Fruit fly (Drosophila melanogaster) whole organism, prepupa: ENCODE measurements around the gene CG5151.

ENCODE experiments used
- CG8319 ChIP-seq: fragments of 200-800 bp; sonication (Bioruptor generic); optimal IDR thresholded peaks from 3 replicates; lab custom pipeline; 2016; ENCODE audit warnings: missing biosample characterization, missing genetic modification characterization
- CG8632 ChIP-seq: fragments of 200-800 bp; sonication (Bioruptor generic); optimal IDR thresholded peaks from 3 replicates; lab custom pipeline; 2016; ENCODE audit warnings: missing biosample characterization, missing genetic modification characterization
- Eip75B ChIP-seq: fragments of 200-800 bp; sonication (Bioruptor generic); optimal IDR thresholded peaks from 3 replicates; lab custom pipeline; 2016; ENCODE audit warnings: missing biosample characterization, missing genetic modification characterization
- Smox ChIP-seq: fragments of 200-800 bp; sonication (Bioruptor generic); optimal IDR thresholded peaks from 3 replicates; lab custom pipeline; 2016; ENCODE audit warnings: missing biosample characterization, missing genetic modification characterization
- dac ChIP-seq: fragments of 200-800 bp; sonication (Bioruptor generic); optimal IDR thresholded peaks from 2 replicates; lab custom pipeline; 2017; ENCODE audit warnings: missing biosample characterization, mild to moderate bottlenecking, missing genetic modification characterization
- dsx ChIP-seq: fragments of 200-800 bp; optimal IDR thresholded peaks from 3 replicates; lab custom pipeline; 2019; ENCODE audit warnings: missing biosample characterization, mild to moderate bottlenecking, missing genetic modification characterization, moderate library complexity; ENCODE audit not compliant: poor library complexity, severe bottlenecking
- eg ChIP-seq: fragments of 200-800 bp; sonication (Bioruptor generic); IDR thresholded peaks from 3 replicates; pipeline ENCODE4 v1.3.6; 2022; ENCODE audit warnings: missing biosample characterization, missing genetic modification characterization
- salr ChIP-seq, 2 experiments: fragments of 200-800 bp; sonication (Bioruptor generic); optimal IDR thresholded peaks; 3 replicates each; lab custom pipeline; 2016 to 2018; ENCODE audit warnings: missing biosample characterization in 2 of 2, missing genetic modification characterization in 2 of 2, mild to moderate bottlenecking in 1 of 2
- svp ChIP-seq: fragments of 200-800 bp; sonication (Bioruptor generic); peaks from one replicate; lab custom pipeline; 2016; ENCODE audit warnings: missing biosample characterization, missing genetic modification characterization

DNA sequence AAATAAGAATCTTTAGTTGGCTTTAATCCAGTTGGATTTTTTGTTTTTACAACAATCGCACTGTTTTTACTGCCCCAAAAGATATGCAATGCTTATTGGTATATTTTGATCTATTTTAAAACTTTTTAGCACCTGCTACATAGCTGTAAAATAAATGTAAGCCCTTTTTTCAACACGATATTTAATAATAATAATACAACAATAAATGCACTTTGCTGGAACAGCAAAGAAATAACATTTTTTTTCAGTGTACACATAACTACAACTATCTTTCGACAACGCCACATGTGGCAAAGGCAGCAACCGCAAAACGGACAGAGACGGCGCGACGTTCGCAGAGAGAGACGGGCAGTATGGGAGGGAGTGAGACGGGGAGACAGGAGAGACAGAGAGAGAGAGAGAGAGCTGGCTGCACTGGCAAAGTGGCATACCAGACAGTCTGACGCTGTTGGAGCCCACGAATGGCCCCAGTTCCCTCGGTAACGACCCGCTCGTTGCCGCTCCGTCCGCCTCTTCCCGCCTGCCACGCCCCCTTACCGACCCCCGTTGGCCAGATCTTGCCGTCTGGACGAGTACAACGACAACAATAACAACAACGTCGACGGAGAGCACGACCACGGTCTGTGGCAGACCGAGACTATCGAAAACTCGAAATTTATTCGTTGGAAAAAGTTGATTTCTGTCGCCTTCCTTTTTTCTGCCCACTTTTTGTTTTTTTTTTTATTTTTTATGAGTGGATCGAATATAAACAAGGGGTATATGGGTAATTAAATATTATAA lies 46.8 kb upstream of the CG5151 start:
- TF ChIP-seq CG8632 (GFP tag; lab: Kevin White, UChicago) (peak; percentile 81), salr (GFP tag; optimal IDR thresholded peaks at IDR 0.05; lab: Kevin White, UChicago) (peak; percentile 16 to 95), CG8319 (peak; percentile 53), Eip75B (peak; percentile 69), svp (GFP tag; lab: Kevin White, UChicago) (peak; percentile 70), dac (GFP tag; lab: Kevin White, UChicago) (peak; percentile 83), eg (GFP tag; lab: Robert Waterston, UW) (peak; percentile 55; the same call in 2 of the 3 replicates), Smox (peak; percentile 55), dsx (GFP tag; lab: Kevin White, UChicago) (peak; percentile 89)
